Worm (Caenorhabditis elegans) whole organism, young adult: ENCODE measurements around the gene srxa-10.
A peak's percentile ranks its signal among the peaks of the same experiment; 100 is the strongest.

Experiments used
- B0019.2 ChIP-seq: fragments of 200-800 bp; sonication (Bioruptor generic); conservative IDR thresholded peaks from 2 replicates; pipeline ENCODE4 v1.3.6; 2022; ENCODE audit warnings: missing genetic modification reagents, missing genetic modification characterization, missing compliant biosample characterization
- B0035.1 ChIP-seq: sonication (generic microtip); optimal IDR thresholded peaks from 2 replicates; lab custom pipeline; 2016; ENCODE audit warnings: missing genetic modification characterization, mild to moderate bottlenecking, missing compliant biosample characterization, missing genotype, missing genetic modification reagents
- F10E7.11 ChIP-seq: sonication (generic microtip); optimal IDR thresholded peaks from 2 replicates; lab custom pipeline; 2017; ENCODE audit warnings: mild to moderate bottlenecking, missing genetic modification characterization, moderate library complexity, missing compliant biosample characterization
- F52B5.7 ChIP-seq: sonication (generic microtip); optimal IDR thresholded peaks from 2 replicates; lab custom pipeline; 2016; ENCODE audit warnings: mild to moderate bottlenecking, missing genetic modification characterization, missing compliant biosample characterization
- K11D2.4 ChIP-seq: fragments of 200-800 bp; sonication (Bioruptor generic); IDR thresholded peaks from 2 replicates; pipeline ENCODE4 v1.3.6; 2022; ENCODE audit warnings: missing genetic modification reagents, missing genetic modification characterization, missing compliant biosample characterization
- T07F8.4 ChIP-seq: sonication (generic microtip); optimal IDR thresholded peaks from 2 replicates; lab custom pipeline; 2016; ENCODE audit warnings: mild to moderate bottlenecking, missing genetic modification characterization, moderate library complexity, missing compliant biosample characterization
- T26A5.8 ChIP-seq: sonication (generic microtip); optimal IDR thresholded peaks from 2 replicates; lab custom pipeline; 2016; ENCODE audit warnings: missing genetic modification characterization, missing compliant biosample characterization
- Y53F4B.3 ChIP-seq: fragments of 200-800 bp; sonication (Bioruptor generic); IDR thresholded peaks from 2 replicates; pipeline ENCODE4 v1.3.6; 2022; ENCODE audit warnings: missing genetic modification reagents, missing genetic modification characterization, missing compliant biosample characterization
- Y67H2A.10 ChIP-seq: fragments of 200-800 bp; sonication (Bioruptor generic); conservative IDR thresholded peaks from 2 replicates; pipeline ENCODE4 v1.3.6; 2022; ENCODE audit warnings: missing genetic modification reagents, missing genetic modification characterization, missing compliant biosample characterization
- Y79H2A.3 ChIP-seq: fragments of 200-800 bp; sonication (Bioruptor generic); conservative IDR thresholded peaks from 2 replicates; pipeline ENCODE4 v1.3.6; 2022; ENCODE audit warnings: missing genetic modification reagents, missing genetic modification characterization, missing compliant biosample characterization
- akir-1 ChIP-seq: fragments of 200-800 bp; sonication (Bioruptor generic); optimal IDR thresholded peaks from 2 replicates; lab custom pipeline; 2018; ENCODE audit warnings: mild to moderate bottlenecking, missing genetic modification characterization, moderate library complexity, missing compliant biosample characterization
- atf-7 ChIP-seq: sonication (generic microtip); optimal IDR thresholded peaks from 2 replicates; lab custom pipeline; 2017; ENCODE audit warnings: mild to moderate bottlenecking, missing genetic modification characterization, missing compliant biosample characterization
- athp-1 ChIP-seq: sonication (generic microtip); optimal IDR thresholded peaks from 2 replicates; lab custom pipeline; 2017; ENCODE audit warnings: mild to moderate bottlenecking, missing genetic modification characterization, missing compliant biosample characterization
- attf-5 ChIP-seq: fragments of 200-800 bp; sonication (Bioruptor generic); optimal IDR thresholded peaks from 2 replicates; lab custom pipeline; 2018; ENCODE audit warnings: mild to moderate bottlenecking, missing genetic modification characterization, missing compliant biosample characterization
- bed-2 ChIP-seq: fragments of 200-800 bp; sonication (Bioruptor generic); IDR thresholded peaks from 2 replicates; pipeline ENCODE4 v1.3.6; 2022; ENCODE audit warnings: missing genetic modification reagents, missing genetic modification characterization, missing compliant biosample characterization
- ceh-58 ChIP-seq: fragments of 200-800 bp; sonication (Bioruptor generic); IDR thresholded peaks from 2 replicates; pipeline ENCODE4 v1.3.6; 2022; ENCODE audit warnings: missing genetic modification characterization, missing compliant biosample characterization
- dox-1 ChIP-seq: fragments of 200-800 bp; sonication (Bioruptor generic); IDR thresholded peaks from 2 replicates; pipeline ENCODE4 v1.3.6; 2022; ENCODE audit warnings: missing genetic modification reagents, missing genetic modification characterization, missing compliant biosample characterization
- dpff-1 ChIP-seq: sonication (generic microtip); optimal IDR thresholded peaks from 2 replicates; lab custom pipeline; 2017; ENCODE audit warnings: mild to moderate bottlenecking, missing genetic modification characterization, missing compliant biosample characterization
- dpl-1 ChIP-seq: fragments of 150-350 bp; optimal IDR thresholded peaks from 2 replicates; lab custom pipeline; 2014; ENCODE audit warnings: missing biosample characterization, missing genetic modification reagents, missing genetic modification characterization
- egl-18 ChIP-seq: fragments of 200-800 bp; sonication (Bioruptor generic); IDR thresholded peaks from 2 replicates; pipeline ENCODE4 v1.3.6; 2022; ENCODE audit warnings: missing genetic modification reagents, missing genetic modification characterization, missing compliant biosample characterization
- egl-44 ChIP-seq: fragments of 200-800 bp; sonication (Bioruptor generic); IDR thresholded peaks from 2 replicates; pipeline ENCODE4 v1.3.6; 2022; ENCODE audit warnings: missing genetic modification reagents, missing genetic modification characterization, missing compliant biosample characterization
- gei-17 ChIP-seq: fragments of 200-800 bp; sonication (Bioruptor generic); optimal IDR thresholded peaks from 2 replicates; lab custom pipeline; 2018; ENCODE audit warnings: mild to moderate bottlenecking, missing genetic modification characterization, missing compliant biosample characterization
- hsf-1 ChIP-seq: fragments of 200-800 bp; sonication (Bioruptor generic); IDR thresholded peaks from 2 replicates; pipeline ENCODE4 v1.3.6; 2022; ENCODE audit warnings: missing genetic modification reagents, missing genetic modification characterization, missing compliant biosample characterization
- let-526 ChIP-seq: fragments of 200-800 bp; sonication (Bioruptor generic); IDR thresholded peaks from 2 replicates; pipeline ENCODE4 v1.3.6; 2022; ENCODE audit warnings: missing genetic modification reagents, missing genetic modification characterization, missing compliant biosample characterization
- lin-26 ChIP-seq: fragments of 200-800 bp; sonication (Bioruptor generic); IDR thresholded peaks from 2 replicates; pipeline ENCODE4 v1.3.6; 2022; ENCODE audit warnings: missing genetic modification reagents, missing genetic modification characterization, missing compliant biosample characterization
- madf-10 ChIP-seq: sonication (generic microtip); optimal IDR thresholded peaks from 2 replicates; lab custom pipeline; 2016; ENCODE audit warnings: mild to moderate bottlenecking, missing genetic modification characterization, missing compliant biosample characterization
- mes-4 ChIP-seq: sonication (generic microtip); optimal IDR thresholded peaks from 2 replicates; lab custom pipeline; 2016; ENCODE audit warnings: missing genotype, missing genetic modification characterization, missing compliant biosample characterization
- nfya-1 ChIP-seq: sonication (generic microtip); optimal IDR thresholded peaks from 2 replicates; lab custom pipeline; 2017; ENCODE audit warnings: antibody characterized with exemption, missing compliant biosample characterization, missing genetic modification characterization, borderline replicate concordance; ENCODE audit not compliant: insufficient read depth
- nfya-2 ChIP-seq: fragments of 200-800 bp; sonication (Bioruptor generic); IDR thresholded peaks from 2 replicates; pipeline ENCODE4 v1.3.6; 2022; ENCODE audit warnings: missing genetic modification reagents, missing genetic modification characterization, missing compliant biosample characterization
- nhr-27 ChIP-seq: fragments of 200-800 bp; sonication (Bioruptor generic); optimal IDR thresholded peaks from 2 replicates; lab custom pipeline; 2018; ENCODE audit warnings: mild to moderate bottlenecking, missing genetic modification characterization, moderate library complexity, missing compliant biosample characterization
- pha-4 ChIP-seq: fragments of 150-350 bp; sonication (generic microtip); optimal IDR thresholded peaks from 2 replicates; lab custom pipeline; 2014; ENCODE audit warnings: missing biosample characterization, missing genetic modification reagents, missing genetic modification characterization
- rcor-1 ChIP-seq: fragments of 200-800 bp; sonication (Bioruptor generic); IDR thresholded peaks from 2 replicates; pipeline ENCODE4 v1.3.6; 2022; ENCODE audit warnings: missing genetic modification reagents, missing genetic modification characterization, missing compliant biosample characterization
- rpc-1 ChIP-seq, 2 experiments: fragments of 150-350 bp in 1 of 2; sonication (generic microtip) in 1 of 2; optimal IDR thresholded peaks; 2 replicates each; lab custom pipeline; 2014 to 2018; ENCODE audit warnings: missing biosample characterization in 1 of 2, missing genetic modification characterization in 1 of 2, missing genetic modification reagents in 1 of 2, missing genotype in 1 of 2
- snpc-1.1 ChIP-seq: sonication (generic microtip); optimal IDR thresholded peaks from 2 replicates; lab custom pipeline; 2017; ENCODE audit warnings: missing genetic modification characterization, mild to moderate bottlenecking, missing compliant biosample characterization, antibody characterized with exemption, moderate library complexity, missing genotype, missing genetic modification reagents; ENCODE audit not compliant: insufficient read depth
- somi-1 ChIP-seq: fragments of 200-800 bp; sonication (Bioruptor generic); optimal IDR thresholded peaks from 2 replicates; lab custom pipeline; 2018; ENCODE audit warnings: mild to moderate bottlenecking, missing genetic modification characterization, missing compliant biosample characterization
- sptf-2 ChIP-seq: fragments of 200-800 bp; sonication (Bioruptor generic); optimal IDR thresholded peaks from 2 replicates; lab custom pipeline; 2018; ENCODE audit warnings: mild to moderate bottlenecking, missing genetic modification characterization, missing compliant biosample characterization
- tlf-1 ChIP-seq: fragments of 200-800 bp; sonication (Bioruptor generic); optimal IDR thresholded peaks from 2 replicates; lab custom pipeline; 2018; ENCODE audit warnings: mild to moderate bottlenecking, missing genetic modification characterization, missing compliant biosample characterization
- unc-130 ChIP-seq: sonication (generic microtip); optimal IDR thresholded peaks from 2 replicates; lab custom pipeline; 2016; ENCODE audit warnings: missing genetic modification reagents, missing genetic modification characterization, missing compliant biosample characterization
- zim-3 ChIP-seq: sonication (generic microtip); optimal IDR thresholded peaks from 2 replicates; lab custom pipeline; 2017; ENCODE audit warnings: mild to moderate bottlenecking, missing genetic modification characterization, moderate library complexity, missing compliant biosample characterization

srxa-10 gene

DNA sequence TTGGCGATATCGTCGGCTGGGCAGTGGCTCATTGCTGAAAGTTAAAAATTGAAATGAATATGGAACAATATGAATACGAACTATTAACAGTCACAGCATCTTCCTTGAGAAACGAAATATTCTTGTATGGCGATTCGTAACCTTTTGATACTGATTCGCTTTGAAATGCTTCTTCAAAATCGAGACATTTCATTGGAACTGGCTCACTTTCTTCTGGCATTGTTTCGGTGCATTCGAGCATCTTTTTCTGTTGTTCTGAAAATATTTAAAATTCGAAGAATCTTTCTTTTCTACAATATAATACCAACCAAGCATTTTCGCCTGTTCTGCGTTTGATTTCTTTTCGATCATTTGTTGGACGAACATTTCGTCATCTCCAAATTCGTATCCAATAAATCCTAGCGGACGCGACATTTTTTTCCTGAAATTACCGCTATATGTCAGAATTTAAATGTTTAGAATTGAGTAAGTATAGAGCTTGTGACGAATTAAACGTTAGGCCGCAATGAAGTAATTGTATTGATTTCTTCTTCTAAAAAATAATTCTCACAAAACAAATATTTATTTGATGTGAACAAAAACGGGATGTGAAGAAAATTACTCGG lies 28.1 kb upstream of the srxa-10 start, which contains the start of gene lin-52 (continued):
- no peak for TF ChIP-seq mes-4
- TF ChIP-seq pha-4 (tag; lab: Kevin White, UChicago) = no peak
- no peak for TF ChIP-seq dox-1 (GFP tag; lab: Robert Waterston, UW)
- TF ChIP-seq egl-18 (GFP tag; lab: Robert Waterston, UW) = no peak
- no peak for TF ChIP-seq nfya-1
- TF ChIP-seq T07F8.4 = no peak
- TF ChIP-seq hsf-1 (GFP tag; lab: Robert Waterston, UW) = peak; percentile 71; the same call in 1 of the 2 replicates
- TF ChIP-seq unc-130 (GFP tag; lab: Kevin White, UChicago) = no peak
- no peak for TF ChIP-seq somi-1 (GFP tag; lab: Kevin White, UChicago)
- peak; percentile 17 for TF ChIP-seq gei-17 (GFP tag; lab: Kevin White, UChicago)
- no peak for TF ChIP-seq egl-44 (GFP tag; lab: Robert Waterston, UW)
- TF ChIP-seq T26A5.8 (tag; lab: Kevin White, UChicago) = no peak
- TF ChIP-seq akir-1 (GFP tag; lab: Kevin White, UChicago) = no peak
- TF ChIP-seq let-526 (GFP tag; lab: Robert Waterston, UW) = no peak
- peak; percentile 31 for TF ChIP-seq B0035.1
- TF ChIP-seq dpl-1 (GFP tag; lab: Kevin White, UChicago) = no peak
- no peak for TF ChIP-seq F52B5.7 (tag; lab: Kevin White, UChicago)
- peak; percentile 82 for TF ChIP-seq tlf-1 (GFP tag; lab: Kevin White, UChicago)
- no peak for TF ChIP-seq bed-2 (GFP tag; lab: Robert Waterston, UW)
- no peak for TF ChIP-seq attf-5 (GFP tag; lab: Kevin White, UChicago)
- TF ChIP-seq madf-10 = peak; percentile 27
- no peak for TF ChIP-seq Y67H2A.10
- TF ChIP-seq nfya-2 (GFP tag; lab: Robert Waterston, UW) = no peak
- TF ChIP-seq rcor-1 (GFP tag; lab: Robert Waterston, UW) = peak; percentile 18; the same call in 1 of the 2 replicates
- no peak for TF ChIP-seq Y79H2A.3
- no peak for TF ChIP-seq F10E7.11 (tag; lab: Kevin White, UChicago)
- no peak for TF ChIP-seq nhr-27 (tag; lab: Kevin White, UChicago)
- TF ChIP-seq sptf-2 (GFP tag; lab: Kevin White, UChicago) = no peak
- TF ChIP-seq Y53F4B.3 = no peak
- no peak for TF ChIP-seq ceh-58 (GFP tag; lab: Robert Waterston, UW)
- TF ChIP-seq rpc-1 (optimal IDR thresholded peaks at IDR 0.05; lab: Kevin White, UChicago) = no peak
- no peak for TF ChIP-seq rpc-1 (tag; optimal IDR thresholded peaks at IDR 0.05; lab: Kevin White, UChicago)
- peak; percentile 56 for TF ChIP-seq athp-1

ce11 chrIII:9823748-9824147 lies 27.4 kb upstream of the srxa-10 start:
- TF ChIP-seq K11D2.4 (GFP tag; lab: Robert Waterston, UW) = no peak
- no peak for TF ChIP-seq madf-10
- TF ChIP-seq B0035.1 = no peak
- TF ChIP-seq snpc-1.1 (tag; lab: Kevin White, UChicago) = no peak
- no peak for TF ChIP-seq dpff-1 (tag; lab: Kevin White, UChicago)
- no peak for TF ChIP-seq zim-3 (tag; lab: Kevin White, UChicago)
- no peak for TF ChIP-seq atf-7 (tag; lab: Kevin White, UChicago)
- no peak for TF ChIP-seq T07F8.4
- TF ChIP-seq lin-26 (GFP tag; lab: Robert Waterston, UW) = no peak
- TF ChIP-seq rpc-1 (optimal IDR thresholded peaks at IDR 0.05; lab: Kevin White, UChicago) = no peak
- TF ChIP-seq rpc-1 (tag; optimal IDR thresholded peaks at IDR 0.05; lab: Kevin White, UChicago) = no peak
- TF ChIP-seq B0019.2 (GFP tag; lab: Robert Waterston, UW) = no peak
- TF ChIP-seq unc-130 (GFP tag; lab: Kevin White, UChicago) = no peak
